Worm (Caenorhabditis elegans): ENCODE measurements around the gene Y46B2A.4.

- TF ChIP-seq tra-4 (tag; optimal IDR thresholded peaks at IDR 0.05) (no peak), sea-1 (GFP tag; conservative IDR thresholded peaks at IDR 0.05) (no peak), ceh-36 (tag; optimal IDR thresholded peaks at IDR 0.05) (no peak), hmg-4 (GFP tag; optimal IDR thresholded peaks at IDR 0.05) (no peak)
Measured at ce11 chrII:820519-820918, 41.1 kb upstream of the Y46B2A.4 start, which contains the start of gene F46F5.7.

Data from whole organism, early embryonic.